Worm (Caenorhabditis elegans): ENCODE measurements around the gene cyp-37A1.

DNA sequence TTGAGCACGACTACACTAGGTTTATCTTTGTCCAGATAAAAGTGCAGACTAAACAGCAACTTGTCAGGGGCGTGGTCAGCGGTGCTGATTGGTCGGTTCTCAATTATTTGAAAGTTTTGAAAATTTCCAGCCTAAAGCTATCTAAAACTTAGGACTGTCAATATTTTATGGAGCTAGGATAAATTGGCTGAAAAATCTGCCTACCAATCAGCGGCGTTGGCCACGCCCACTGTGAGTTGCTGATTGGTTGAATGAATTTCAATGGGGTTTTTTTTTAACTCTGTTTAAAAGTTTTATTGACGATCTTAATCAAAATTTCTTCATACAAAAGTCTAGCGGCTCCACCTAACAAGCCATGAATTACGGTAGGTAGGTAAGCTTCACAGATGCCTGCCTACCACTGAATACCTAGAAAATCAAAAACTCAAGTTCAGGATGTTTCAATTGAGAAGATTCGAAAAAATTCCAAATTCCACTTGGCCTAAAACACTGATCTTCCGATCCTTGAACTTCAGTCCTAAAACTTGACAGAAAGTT, 29.2 kb upstream of the cyp-37A1 start:
- TF ChIP-seq hnd-1 (tag; optimal IDR thresholded peaks at IDR 0.05) = no peak
- no peak for TF ChIP-seq flt-1 (GFP tag; IDR thresholded peaks at IDR 0.05)
- TF ChIP-seq ama-1 (optimal IDR thresholded peaks at IDR 0.05) = no peak
- no peak for TF ChIP-seq sea-1 (GFP tag; conservative IDR thresholded peaks at IDR 0.05)
- TF ChIP-seq tra-4 (tag; optimal IDR thresholded peaks at IDR 0.05) = no peak
- no peak for TF ChIP-seq hmg-4 (GFP tag; optimal IDR thresholded peaks at IDR 0.05)
